Worm (Caenorhabditis elegans) whole organism, L3 larva: ENCODE results near the gene R07E5.6.

Experiments
- R02D3.7 ChIP-seq: fragments of 150-350 bp; optimal IDR thresholded peaks from 2 replicates; lab custom pipeline; 2014; ENCODE audit warnings: missing biosample characterization, missing genetic modification characterization
- ZK546.5 ChIP-seq: sonication (generic microtip); optimal IDR thresholded peaks from 2 replicates; lab custom pipeline; 2017; ENCODE audit warnings: missing biosample characterization, missing genetic modification characterization
- aly-2 ChIP-seq: fragments of 150-350 bp; optimal IDR thresholded peaks from 2 replicates; lab custom pipeline; 2014; ENCODE audit warnings: missing biosample characterization, missing genetic modification characterization
- ama-1 ChIP-seq: fragments of 150-350 bp; optimal IDR thresholded peaks from 2 replicates; lab custom pipeline; 2018
- ceh-16 ChIP-seq: sonication (generic microtip); optimal IDR thresholded peaks from 2 replicates; lab custom pipeline; 2017; ENCODE audit warnings: missing biosample characterization, missing genetic modification characterization
- ceh-28 ChIP-seq: fragments of 150-350 bp; optimal IDR thresholded peaks from 2 replicates; lab custom pipeline; 2014; ENCODE audit warnings: missing biosample characterization, missing genetic modification reagents, missing genetic modification characterization
- daf-12 ChIP-seq: fragments of 150-350 bp; optimal IDR thresholded peaks from 2 replicates; lab custom pipeline; 2014; ENCODE audit warnings: missing biosample characterization, missing genetic modification reagents, missing genetic modification characterization
- egl-27 ChIP-seq: sonication (generic microtip); optimal IDR thresholded peaks from 4 replicates; lab custom pipeline; 2017; ENCODE audit warnings: missing biosample characterization, missing genetic modification reagents, missing genetic modification characterization
- egl-5 ChIP-seq: fragments of 150-350 bp; optimal IDR thresholded peaks from 2 replicates; lab custom pipeline; 2017; ENCODE audit warnings: missing biosample characterization, missing genetic modification reagents, missing genetic modification characterization, inconsistent platforms
- elt-2 ChIP-seq: sonication (generic microtip); optimal IDR thresholded peaks from 2 replicates; lab custom pipeline; 2016; ENCODE audit warnings: missing genetic modification reagents, mild to moderate bottlenecking, missing genetic modification characterization, missing compliant biosample characterization
- elt-3 ChIP-seq, 3 experiments: fragments of 150-350 bp in 1 of 3; sonication (generic microtip) in 2 of 3; optimal IDR thresholded peaks; 2 replicates in 2 of 3; 4 replicates in 1 of 3; lab custom pipeline; 2014 to 2017; ENCODE audit warnings: missing biosample characterization in 3 of 3, missing genetic modification characterization in 3 of 3
- fkh-2 ChIP-seq: fragments of 150-350 bp; optimal IDR thresholded peaks from 2 replicates; lab custom pipeline; 2014; ENCODE audit warnings: missing biosample characterization, missing genetic modification reagents, missing genetic modification characterization
- hmg-11 ChIP-seq: sonication (generic microtip); optimal IDR thresholded peaks from 2 replicates; lab custom pipeline; 2016; ENCODE audit warnings: missing genetic modification characterization, missing compliant biosample characterization
- jun-1 ChIP-seq: fragments of 150-350 bp; optimal IDR thresholded peaks from 2 replicates; lab custom pipeline; 2014; ENCODE audit warnings: missing biosample characterization, missing genetic modification reagents, missing genetic modification characterization
- lin-15B ChIP-seq: fragments of 150-350 bp; optimal IDR thresholded peaks from 2 replicates; lab custom pipeline; 2014; ENCODE audit warnings: missing biosample characterization, missing genetic modification characterization
- lin-39 ChIP-seq: fragments of 150-350 bp; optimal IDR thresholded peaks from 2 replicates; lab custom pipeline; 2018; ENCODE audit warnings: missing biosample characterization, missing genetic modification reagents, missing genetic modification characterization
- lsy-12 ChIP-seq: sonication (generic microtip); optimal IDR thresholded peaks from 2 replicates; lab custom pipeline; 2016; ENCODE audit warnings: mild to moderate bottlenecking, missing genetic modification characterization, missing compliant biosample characterization
- mml-1 ChIP-seq: fragments of 150-350 bp; sonication (generic microtip); optimal IDR thresholded peaks from 3 replicates; lab custom pipeline; 2014; ENCODE audit warnings: missing biosample characterization, missing genetic modification characterization
- nfya-1 ChIP-seq: sonication (generic microtip); optimal IDR thresholded peaks from 2 replicates; lab custom pipeline; 2017; ENCODE audit warnings: missing genetic modification characterization, mild to moderate bottlenecking, missing compliant biosample characterization, antibody characterized with exemption, moderate library complexity; ENCODE audit not compliant: insufficient read depth
- nhr-11 ChIP-seq: fragments of 150-350 bp; optimal IDR thresholded peaks from 2 replicates; lab custom pipeline; 2014; ENCODE audit warnings: missing biosample characterization, missing genetic modification characterization
- nhr-12 ChIP-seq: fragments of 150-350 bp; optimal IDR thresholded peaks from 2 replicates; lab custom pipeline; 2014; ENCODE audit warnings: missing biosample characterization, missing genetic modification characterization
- nhr-23 ChIP-seq: fragments of 150-350 bp; optimal IDR thresholded peaks from 2 replicates; lab custom pipeline; 2014; ENCODE audit warnings: missing biosample characterization, missing genetic modification reagents, missing genetic modification characterization
- nhr-25 ChIP-seq: sonication (generic microtip); optimal IDR thresholded peaks from 2 replicates; lab custom pipeline; 2017; ENCODE audit warnings: missing biosample characterization, missing genetic modification characterization
- nhr-28 ChIP-seq: fragments of 150-350 bp; optimal IDR thresholded peaks from 2 replicates; lab custom pipeline; 2014; ENCODE audit warnings: missing biosample characterization, missing genetic modification characterization
- nhr-43 ChIP-seq: sonication (generic microtip); optimal IDR thresholded peaks from 2 replicates; lab custom pipeline; 2016; ENCODE audit warnings: mild to moderate bottlenecking, missing genetic modification characterization, missing compliant biosample characterization; ENCODE audit not compliant: poor library complexity, severe bottlenecking
- nhr-67 ChIP-seq: fragments of 150-350 bp; optimal IDR thresholded peaks from 2 replicates; lab custom pipeline; 2014; ENCODE audit warnings: missing biosample characterization, missing genetic modification characterization
- nhr-76 ChIP-seq: fragments of 150-350 bp; sonication (generic microtip); optimal IDR thresholded peaks from 5 replicates; lab custom pipeline; 2014; ENCODE audit warnings: missing biosample characterization, missing genetic modification characterization
- nhr-77 ChIP-seq: fragments of 150-350 bp; optimal IDR thresholded peaks from 2 replicates; lab custom pipeline; 2014; ENCODE audit warnings: missing biosample characterization, missing genetic modification characterization
- pha-4 ChIP-seq: fragments of 150-350 bp; optimal IDR thresholded peaks from 2 replicates; lab custom pipeline; 2014; ENCODE audit warnings: missing biosample characterization, missing genetic modification reagents, missing genetic modification characterization
- sea-2 ChIP-seq: fragments of 150-350 bp; sonication (generic microtip); optimal IDR thresholded peaks from 4 replicates; lab custom pipeline; 2014; ENCODE audit warnings: missing biosample characterization, missing genetic modification reagents, missing genetic modification characterization
- skn-1 ChIP-seq: fragments of 150-350 bp; optimal IDR thresholded peaks from 2 replicates; lab custom pipeline; 2014; ENCODE audit warnings: missing biosample characterization, missing genetic modification characterization
- snpc-4 ChIP-seq: fragments of 150-350 bp; optimal IDR thresholded peaks from 2 replicates; lab custom pipeline; 2014; ENCODE audit warnings: missing biosample characterization, missing genetic modification characterization
- tbx-2 ChIP-seq: sonication (generic microtip); optimal IDR thresholded peaks from 2 replicates; lab custom pipeline; 2016; ENCODE audit warnings: mild to moderate bottlenecking, missing genetic modification characterization, missing compliant biosample characterization
- unc-39 ChIP-seq: sonication (generic microtip); optimal IDR thresholded peaks from 4 replicates; lab custom pipeline; 2017; ENCODE audit warnings: missing biosample characterization, missing genetic modification characterization
- zag-1 ChIP-seq: fragments of 150-350 bp; optimal IDR thresholded peaks from 2 replicates; lab custom pipeline; 2014; ENCODE audit warnings: missing biosample characterization, missing genetic modification characterization
- ztf-11 ChIP-seq: fragments of 150-350 bp; optimal IDR thresholded peaks from 2 replicates; lab custom pipeline; 2014; ENCODE audit warnings: missing biosample characterization, missing genetic modification characterization

Gene R07E5.6

ce11 chrIII:4359900-4360299 is 38.7 kb upstream of the R07E5.6 start:
- TF ChIP-seq egl-5 (tag; lab: Kevin White, UChicago) (no peak), ama-1 (no peak), ztf-11 (no peak)

- no peak for TF ChIP-seq elt-3 (tag; optimal IDR thresholded peaks at IDR 0.05; lab: Kevin White, UChicago)
- no peak for TF ChIP-seq lin-39 (tag; lab: Kevin White, UChicago)
- no peak for TF ChIP-seq nhr-11 (tag; lab: Kevin White, UChicago)
- TF ChIP-seq nhr-28, result no peak
- TF ChIP-seq jun-1 (tag; lab: Kevin White, UChicago), result no peak
- no peak for TF ChIP-seq egl-5 (tag; lab: Kevin White, UChicago)
- no peak for TF ChIP-seq unc-39
- peak; percentile 10 for TF ChIP-seq nhr-25
- TF ChIP-seq nhr-12 (tag; lab: Kevin White, UChicago), result no peak
- TF ChIP-seq fkh-2 (tag; lab: Kevin White, UChicago), result no peak
- TF ChIP-seq elt-2 (tag; lab: Kevin White, UChicago), result peak; percentile 24
- no peak for TF ChIP-seq ceh-16 (tag; lab: Kevin White, UChicago)
- TF ChIP-seq egl-27 (tag; lab: Kevin White, UChicago), result no peak
- no peak for TF ChIP-seq lsy-12
- TF ChIP-seq skn-1 (tag; lab: Kevin White, UChicago), result no peak
- TF ChIP-seq ztf-11, result no peak
- peak; percentile 31 for TF ChIP-seq nfya-1 (tag; lab: Kevin White, UChicago)
- TF ChIP-seq sea-2 (GFP tag; lab: Kevin White, UChicago), result no peak
- no peak for TF ChIP-seq tbx-2 (tag; lab: Kevin White, UChicago)
- no peak for TF ChIP-seq nhr-23 (tag; lab: Kevin White, UChicago)
- TF ChIP-seq nhr-67 (tag; lab: Kevin White, UChicago), result no peak
These were observed 36.2 kb upstream of the R07E5.6 start for ce11 chrIII:4362332-4362731.

ce11 chrIII:4364974-4365373 is 33.6 kb upstream of the R07E5.6 start, which contains the start of gene ckb-1:
ckb-1 (plus strand) TSS chrIII:4365274.
- TF ChIP-seq mml-1 (no peak), hmg-11 (tag; lab: Kevin White, UChicago) (peak; percentile 7), pha-4 (peak; percentile 10), egl-27 (tag; lab: Kevin White, UChicago) (no peak), nhr-76 (tag; lab: Kevin White, UChicago) (no peak), fkh-2 (tag; lab: Kevin White, UChicago) (no peak), zag-1 (tag; lab: Kevin White, UChicago) (no peak)
- TF ChIP-seq, all 47 proteins: peak for 2

- TF ChIP-seq R02D3.7 (tag; lab: Kevin White, UChicago), result no peak
- no peak for TF ChIP-seq sea-2 (GFP tag; lab: Kevin White, UChicago)
- TF ChIP-seq ztf-11, result no peak
These were observed 30.9 kb upstream of the R07E5.6 start, which contains the start of gene ckb-2 for ce11 chrIII:4367649-4368048. ckb-2 (plus strand) TSS chrIII:4367949.

- TF ChIP-seq ceh-28 (tag; lab: Kevin White, UChicago) (peak; percentile 23), hmg-11 (tag; lab: Kevin White, UChicago) (peak; percentile 83), nhr-25 (peak; percentile 49), tbx-2 (tag; lab: Kevin White, UChicago) (peak; percentile 44), elt-2 (tag; lab: Kevin White, UChicago) (peak; percentile 34), nhr-43 (tag; lab: Kevin White, UChicago) (peak; percentile 17), nfya-1 (tag; lab: Kevin White, UChicago) (peak; percentile 40)
These were observed 29.2 kb upstream of the R07E5.6 start for ce11 chrIII:4369381-4369809.

ce11 chrIII:4370585-4370984 is 28.0 kb upstream of the R07E5.6 start, which contains the start of gene ckb-3:
ckb-3 (plus strand) TSS chrIII:4370885.
- TF ChIP-seq ZK546.5 (tag; lab: Kevin White, UChicago) (no peak), unc-39 (no peak), nhr-77 (tag; lab: Kevin White, UChicago) (no peak), daf-12 (tag; lab: Kevin White, UChicago) (no peak), aly-2 (no peak), nhr-43 (tag; lab: Kevin White, UChicago) (no peak), snpc-4 (no peak), skn-1 (tag; lab: Kevin White, UChicago) (no peak), egl-27 (tag; lab: Kevin White, UChicago) (no peak), lin-15B (tag; lab: Kevin White, UChicago) (no peak)
